Worm (Caenorhabditis elegans) whole organism, young adult: ENCODE measurements around the gene F55G7.3.
A peak's percentile ranks its signal among the peaks of the same experiment; 100 is the strongest.

Experiments
- B0336.3 ChIP-seq: fragments of 200-800 bp; sonication (Bioruptor generic); IDR thresholded peaks from 2 replicates; pipeline ENCODE4 v1.3.6; 2022; ENCODE audit warnings: missing genetic modification characterization, missing compliant biosample characterization
- K12H6.12 ChIP-seq: fragments of 200-800 bp; sonication (Bioruptor generic); optimal IDR thresholded peaks from 2 replicates; lab custom pipeline; 2018; ENCODE audit warnings: mild to moderate bottlenecking, missing genetic modification characterization, missing compliant biosample characterization
- T07F8.4 ChIP-seq: sonication (generic microtip); optimal IDR thresholded peaks from 2 replicates; lab custom pipeline; 2016; ENCODE audit warnings: mild to moderate bottlenecking, missing genetic modification characterization, moderate library complexity, missing compliant biosample characterization
- Y95B8A.8 ChIP-seq: fragments of 200-800 bp; sonication (Bioruptor generic); IDR thresholded peaks from 2 replicates; pipeline ENCODE4 v1.3.6; 2022; ENCODE audit warnings: missing genetic modification reagents, missing genetic modification characterization, missing compliant biosample characterization
- ZK185.1 ChIP-seq: sonication (generic microtip); optimal IDR thresholded peaks from 2 replicates; lab custom pipeline; 2016; ENCODE audit warnings: mild to moderate bottlenecking, missing genetic modification characterization, missing compliant biosample characterization; ENCODE audit not compliant: poor library complexity, severe bottlenecking
- ama-1 ChIP-seq, 3 experiments: fragments of 150-350 bp in 1 of 3; sonication (generic microtip) in 2 of 3; optimal IDR thresholded peaks; 2 replicates each; lab custom pipeline; 2014 to 2018; ENCODE audit warnings: missing biosample characterization in 2 of 3, missing genetic modification characterization in 2 of 3, missing genetic modification reagents in 2 of 3
- athp-1 ChIP-seq: sonication (generic microtip); optimal IDR thresholded peaks from 2 replicates; lab custom pipeline; 2017; ENCODE audit warnings: mild to moderate bottlenecking, missing genetic modification characterization, missing compliant biosample characterization
- bed-1 ChIP-seq: fragments of 200-800 bp; sonication (Bioruptor generic); IDR thresholded peaks from 2 replicates; pipeline ENCODE4 v1.3.6; 2022; ENCODE audit warnings: missing genetic modification reagents, missing genetic modification characterization, missing compliant biosample characterization
- bed-2 ChIP-seq: fragments of 200-800 bp; sonication (Bioruptor generic); IDR thresholded peaks from 2 replicates; pipeline ENCODE4 v1.3.6; 2022; ENCODE audit warnings: missing genetic modification reagents, missing genetic modification characterization, missing compliant biosample characterization
- cebp-1 ChIP-seq, 2 experiments: fragments of 200-800 bp in 1 of 2; sonication (Bioruptor generic) in 1 of 2; sonication (generic microtip) in 1 of 2; IDR thresholded peaks in 1 of 2; optimal IDR thresholded peaks in 1 of 2; 2 replicates each; pipeline versions ENCODE4 v1.3.6 to Lab custom; 2017 to 2022; ENCODE audit warnings: missing compliant biosample characterization in 2 of 2, missing genetic modification characterization in 2 of 2, mild to moderate bottlenecking in 1 of 2, missing genetic modification reagents in 1 of 2, moderate library complexity in 1 of 2
- ceh-100 ChIP-seq: fragments of 200-800 bp; sonication (Bioruptor generic); IDR thresholded peaks from 2 replicates; pipeline ENCODE4 v1.3.6; 2022; ENCODE audit warnings: missing genetic modification reagents, missing genetic modification characterization, missing compliant biosample characterization
- ceh-27 ChIP-seq: fragments of 200-800 bp; sonication (Bioruptor generic); optimal IDR thresholded peaks from 2 replicates; lab custom pipeline; 2018; ENCODE audit warnings: mild to moderate bottlenecking, missing genetic modification characterization, moderate library complexity, missing compliant biosample characterization
- ceh-40 ChIP-seq: fragments of 200-800 bp; sonication (Bioruptor generic); IDR thresholded peaks from 2 replicates; pipeline ENCODE4 v1.3.6; 2022; ENCODE audit warnings: missing genetic modification characterization, missing compliant biosample characterization
- dox-1 ChIP-seq: fragments of 200-800 bp; sonication (Bioruptor generic); IDR thresholded peaks from 2 replicates; pipeline ENCODE4 v1.3.6; 2022; ENCODE audit warnings: missing genetic modification reagents, missing genetic modification characterization, missing compliant biosample characterization
- dpl-1 ChIP-seq: fragments of 150-350 bp; optimal IDR thresholded peaks from 2 replicates; lab custom pipeline; 2014; ENCODE audit warnings: missing biosample characterization, missing genetic modification reagents, missing genetic modification characterization
- efl-1 ChIP-seq: fragments of 150-350 bp; optimal IDR thresholded peaks from 2 replicates; lab custom pipeline; 2014; ENCODE audit warnings: missing biosample characterization, missing genetic modification reagents, missing genetic modification characterization
- egrh-3 ChIP-seq: fragments of 200-800 bp; sonication (Bioruptor generic); IDR thresholded peaks from 2 replicates; pipeline ENCODE4 v1.3.6; 2022; ENCODE audit warnings: missing genetic modification reagents, missing genetic modification characterization, missing compliant biosample characterization
- ekl-4 ChIP-seq: fragments of 200-800 bp; sonication (Bioruptor generic); IDR thresholded peaks from 2 replicates; pipeline ENCODE4 v1.3.6; 2022; ENCODE audit warnings: missing genetic modification reagents, missing genetic modification characterization, missing compliant biosample characterization
- hmg-1.2 ChIP-seq: fragments of 200-800 bp; sonication (Bioruptor generic); IDR thresholded peaks from 2 replicates; pipeline ENCODE4 v1.3.6; 2022; ENCODE audit warnings: missing genetic modification reagents, missing genetic modification characterization, missing compliant biosample characterization
- hrde-1 ChIP-seq: sonication (generic microtip); optimal IDR thresholded peaks from 2 replicates; lab custom pipeline; 2016; ENCODE audit warnings: missing genetic modification characterization, mild to moderate bottlenecking, missing compliant biosample characterization, moderate library complexity, missing genotype, missing genetic modification reagents, borderline replicate concordance
- lin-40 ChIP-seq: sonication (generic microtip); optimal IDR thresholded peaks from 2 replicates; lab custom pipeline; 2016; ENCODE audit warnings: missing genetic modification characterization, mild to moderate bottlenecking, missing compliant biosample characterization, missing genotype, missing genetic modification reagents
- madf-8 ChIP-seq: fragments of 200-800 bp; sonication (Bioruptor generic); conservative IDR thresholded peaks from 2 replicates; pipeline ENCODE4 v1.3.6; 2022; ENCODE audit warnings: missing genetic modification reagents, missing genetic modification characterization, missing compliant biosample characterization
- nhr-80 ChIP-seq: sonication (generic microtip); optimal IDR thresholded peaks from 2 replicates; lab custom pipeline; 2016; ENCODE audit warnings: missing genetic modification characterization, missing compliant biosample characterization
- nhr-90 ChIP-seq: sonication (generic microtip); optimal IDR thresholded peaks from 2 replicates; lab custom pipeline; 2016; ENCODE audit warnings: missing genotype, mild to moderate bottlenecking, missing genetic modification characterization, missing compliant biosample characterization
- pbrm-1 ChIP-seq: fragments of 200-800 bp; sonication (Bioruptor generic); IDR thresholded peaks from 2 replicates; pipeline ENCODE4 v1.3.6; 2022; ENCODE audit warnings: missing genetic modification reagents, missing genetic modification characterization, missing compliant biosample characterization
- repo-1 ChIP-seq: sonication (generic microtip); optimal IDR thresholded peaks from 2 replicates; lab custom pipeline; 2017; ENCODE audit warnings: mild to moderate bottlenecking, missing genetic modification characterization, missing compliant biosample characterization
- snpc-1.3 ChIP-seq: sonication (generic microtip); optimal IDR thresholded peaks from 2 replicates; lab custom pipeline; 2017; ENCODE audit warnings: missing genetic modification characterization, mild to moderate bottlenecking, missing compliant biosample characterization, antibody characterized with exemption, moderate library complexity, missing genotype, missing genetic modification reagents; ENCODE audit not compliant: insufficient read depth
- snpc-3.4 ChIP-seq: sonication (generic microtip); optimal IDR thresholded peaks from 2 replicates; lab custom pipeline; 2017; ENCODE audit warnings: missing genetic modification characterization, mild to moderate bottlenecking, missing compliant biosample characterization, antibody characterized with exemption, moderate library complexity, missing genotype, missing genetic modification reagents
- snpc-4 ChIP-seq, 5 experiments: fragments of 150-350 bp in 1 of 5; sonication (generic microtip) in 4 of 5; optimal IDR thresholded peaks; 2 replicates each; lab custom pipeline; 2014 to 2018; ENCODE audit warnings: missing genetic modification characterization in 5 of 5, missing biosample characterization in 3 of 5, antibody characterized with exemption in 2 of 5, mild to moderate bottlenecking in 2 of 5, missing compliant biosample characterization in 2 of 5, missing genotype in 2 of 5, moderate library complexity in 2 of 5, missing genetic modification reagents in 1 of 5
- somi-1 ChIP-seq: fragments of 200-800 bp; sonication (Bioruptor generic); optimal IDR thresholded peaks from 2 replicates; lab custom pipeline; 2018; ENCODE audit warnings: mild to moderate bottlenecking, missing genetic modification characterization, missing compliant biosample characterization
- sptf-2 ChIP-seq: fragments of 200-800 bp; sonication (Bioruptor generic); optimal IDR thresholded peaks from 2 replicates; lab custom pipeline; 2018; ENCODE audit warnings: mild to moderate bottlenecking, missing genetic modification characterization, missing compliant biosample characterization
- tbp1 ChIP-seq: fragments of 200-800 bp; sonication (Bioruptor generic); optimal IDR thresholded peaks from 2 replicates; lab custom pipeline; 2018; ENCODE audit warnings: mild to moderate bottlenecking, missing genetic modification characterization, missing compliant biosample characterization
- ztf-28 ChIP-seq: fragments of 200-800 bp; sonication (Bioruptor generic); IDR thresholded peaks from 2 replicates; pipeline ENCODE4 v1.3.6; 2022; ENCODE audit warnings: missing genetic modification reagents, missing genetic modification characterization, missing compliant biosample characterization

F55G7.3 gene

DNA sequence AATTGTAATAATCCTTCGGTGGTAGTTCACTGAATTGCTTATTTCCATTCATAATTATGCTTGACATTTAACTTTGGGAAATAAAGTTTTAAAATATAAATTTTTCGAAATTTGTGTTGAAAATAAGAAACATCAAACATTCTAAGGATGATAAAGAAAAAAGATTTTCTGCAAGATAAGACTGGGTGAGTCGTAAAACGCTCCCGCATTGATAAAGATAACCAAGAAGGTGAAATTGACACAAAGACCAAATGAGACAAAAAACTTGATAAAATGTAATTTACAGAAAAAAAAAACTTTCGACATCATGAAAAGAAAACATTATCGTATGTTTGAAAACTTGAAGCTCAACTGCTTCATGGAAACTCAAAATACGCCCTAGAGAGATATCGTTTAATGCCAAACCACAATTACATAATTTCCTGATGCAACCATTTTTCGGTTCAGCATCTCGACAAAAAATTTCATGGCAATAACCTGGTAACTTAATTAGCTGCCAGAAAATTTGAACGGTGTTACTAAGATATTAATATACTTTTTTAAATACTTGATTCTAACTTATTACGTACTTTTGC, 26.3 kb upstream of the F55G7.3 start (continued):
- no peak for TF ChIP-seq cebp-1 (GFP tag; IDR thresholded peaks at IDR 0.05; lab: Robert Waterston, UW)
- peak; percentile 30 for TF ChIP-seq cebp-1 (tag; optimal IDR thresholded peaks at IDR 0.05; lab: Kevin White, UChicago)
- TF ChIP-seq madf-8 = no peak
- no peak for TF ChIP-seq bed-1 (GFP tag; lab: Robert Waterston, UW)
- TF ChIP-seq T07F8.4 (tag; lab: Kevin White, UChicago) = no peak
- TF ChIP-seq snpc-4 (GFP tag; optimal IDR thresholded peaks at IDR 0.05; lab: Kevin White, UChicago) = no peak
- no peak for TF ChIP-seq snpc-4 (tag; optimal IDR thresholded peaks at IDR 0.05; lab: Kevin White, UChicago)
- no peak for TF ChIP-seq athp-1
- no peak for TF ChIP-seq snpc-1.3 (tag; lab: Kevin White, UChicago)
- TF ChIP-seq snpc-3.4 (tag; lab: Kevin White, UChicago) = no peak
- TF ChIP-seq hmg-1.2 = no peak

DNA sequence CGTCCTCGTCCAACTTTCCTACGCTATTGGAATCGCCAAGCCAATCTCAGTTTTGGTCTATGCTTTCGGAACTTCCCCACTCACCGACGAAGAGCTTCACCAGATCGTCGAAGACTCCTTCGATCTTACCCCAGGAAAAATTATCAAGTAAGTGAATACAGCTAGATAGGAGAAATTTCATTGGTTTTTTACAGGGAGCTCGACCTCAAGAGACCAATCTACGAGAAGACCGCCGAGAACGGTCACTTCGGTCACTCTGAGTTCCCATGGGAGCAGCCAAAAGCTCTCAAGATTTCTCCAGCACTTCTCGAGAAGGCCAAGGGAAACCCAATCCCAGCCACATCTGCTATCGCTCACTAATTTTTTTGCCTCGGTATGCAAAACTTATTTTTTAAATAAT, 25.2 kb upstream of the F55G7.3 start:
- TF ChIP-seq athp-1 (no peak), B0336.3 (no peak), lin-40 (no peak), ztf-28 (GFP tag; lab: Robert Waterston, UW) (no peak), ceh-27 (GFP tag; lab: Kevin White, UChicago) (no peak), ceh-40 (GFP tag; lab: Robert Waterston, UW) (no peak)

ce11 chrX:11965663-11966304, 23.9 kb upstream of the F55G7.3 start, which contains the start of gene sams-1:
TSS of gene sams-1 (plus strand) at chrX:11965962.
- TF ChIP-seq dox-1 (GFP tag; lab: Robert Waterston, UW) = 0 out of 2 replicates have a peak, but pooled peaks have one; percentile 6
- no peak for TF ChIP-seq bed-2 (GFP tag; lab: Robert Waterston, UW)
- no peak for TF ChIP-seq sptf-2
- TF ChIP-seq repo-1 (tag; lab: Kevin White, UChicago) = no peak
- no peak for TF ChIP-seq efl-1
- peak; percentile 77 for TF ChIP-seq ama-1 (optimal IDR thresholded peaks at IDR 0.05; lab: Kevin White, UChicago)
- no peak for TF ChIP-seq ama-1 (GFP tag; optimal IDR thresholded peaks at IDR 0.05; lab: Kevin White, UChicago)
- no peak for TF ChIP-seq dpl-1 (GFP tag; lab: Kevin White, UChicago)
- no peak for TF ChIP-seq somi-1 (GFP tag; lab: Kevin White, UChicago)
- TF ChIP-seq K12H6.12 = no peak
- TF ChIP-seq ceh-100 = no peak
- no peak for TF ChIP-seq madf-8
- TF ChIP-seq nhr-90 (tag; lab: Kevin White, UChicago) = no peak
- peak; percentile 8 for TF ChIP-seq nhr-80 (tag; lab: Kevin White, UChicago)

DNA sequence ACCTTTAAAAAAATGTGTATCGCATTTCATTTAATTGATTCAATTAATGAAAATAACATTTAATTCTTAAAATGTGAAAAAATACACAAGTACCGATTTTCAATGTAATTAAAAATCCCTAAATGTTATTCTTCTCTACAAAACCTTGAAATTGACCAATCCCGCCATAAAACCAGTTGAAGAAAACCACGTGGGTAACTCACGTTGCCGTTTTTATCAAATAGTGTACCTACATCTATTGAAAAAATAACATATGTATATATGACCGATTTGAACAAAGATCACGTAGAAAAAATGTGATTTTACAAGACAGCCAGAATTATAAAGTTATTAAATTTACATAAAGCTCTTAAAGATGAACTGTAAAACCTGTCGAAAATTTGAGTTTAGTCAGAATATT, 23.3 kb upstream of the F55G7.3 start:
- TF ChIP-seq pbrm-1 (GFP tag; lab: Robert Waterston, UW) = no peak
- no peak for TF ChIP-seq tbp1 (GFP tag; lab: Kevin White, UChicago)
- no peak for TF ChIP-seq hrde-1
- TF ChIP-seq ekl-4 (GFP tag; lab: Robert Waterston, UW) = no peak
- TF ChIP-seq madf-8 = no peak
- TF ChIP-seq Y95B8A.8 = no peak
- no peak for TF ChIP-seq ZK185.1 (tag; lab: Kevin White, UChicago)
- no peak for TF ChIP-seq egrh-3 (GFP tag; lab: Robert Waterston, UW)
